Worm (Caenorhabditis elegans) whole organism, L3 larva: ENCODE measurements around the gene rgs-10.
A peak's percentile ranks its signal among the peaks of the same experiment; 100 is the strongest.

ENCODE experiments used
- aly-2 ChIP-seq: fragments of 150-350 bp; optimal IDR thresholded peaks from 2 replicates; lab custom pipeline; 2014; ENCODE audit warnings: missing biosample characterization, missing genetic modification characterization
- egl-27 ChIP-seq: sonication (generic microtip); optimal IDR thresholded peaks from 4 replicates; lab custom pipeline; 2017; ENCODE audit warnings: missing biosample characterization, missing genetic modification reagents, missing genetic modification characterization
- fkh-10 ChIP-seq: sonication (generic microtip); optimal IDR thresholded peaks from 2 replicates; lab custom pipeline; 2017; ENCODE audit warnings: missing biosample characterization, missing genetic modification reagents, missing genetic modification characterization
- hmg-11 ChIP-seq: sonication (generic microtip); optimal IDR thresholded peaks from 2 replicates; lab custom pipeline; 2016; ENCODE audit warnings: missing genetic modification characterization, missing compliant biosample characterization
- lin-15B ChIP-seq: fragments of 150-350 bp; optimal IDR thresholded peaks from 2 replicates; lab custom pipeline; 2014; ENCODE audit warnings: missing biosample characterization, missing genetic modification characterization
- lin-39 ChIP-seq: fragments of 150-350 bp; optimal IDR thresholded peaks from 2 replicates; lab custom pipeline; 2018; ENCODE audit warnings: missing biosample characterization, missing genetic modification reagents, missing genetic modification characterization
- nhr-28 ChIP-seq: fragments of 150-350 bp; optimal IDR thresholded peaks from 2 replicates; lab custom pipeline; 2014; ENCODE audit warnings: missing biosample characterization, missing genetic modification characterization
- pha-4 ChIP-seq: fragments of 150-350 bp; optimal IDR thresholded peaks from 2 replicates; lab custom pipeline; 2014; ENCODE audit warnings: missing biosample characterization, missing genetic modification reagents, missing genetic modification characterization
- pqm-1 ChIP-seq: fragments of 150-350 bp; optimal IDR thresholded peaks from 2 replicates; lab custom pipeline; 2017; ENCODE audit warnings: missing biosample characterization, missing genetic modification characterization, inconsistent platforms
- sea-2 ChIP-seq: fragments of 150-350 bp; sonication (generic microtip); optimal IDR thresholded peaks from 4 replicates; lab custom pipeline; 2014; ENCODE audit warnings: missing biosample characterization, missing genetic modification reagents, missing genetic modification characterization
- skn-1 ChIP-seq: fragments of 150-350 bp; optimal IDR thresholded peaks from 2 replicates; lab custom pipeline; 2014; ENCODE audit warnings: missing biosample characterization, missing genetic modification characterization
- tbx-2 ChIP-seq: sonication (generic microtip); optimal IDR thresholded peaks from 2 replicates; lab custom pipeline; 2016; ENCODE audit warnings: mild to moderate bottlenecking, missing genetic modification characterization, missing compliant biosample characterization
- unc-62 ChIP-seq: fragments of 150-350 bp; sonication (generic microtip); optimal IDR thresholded peaks from 4 replicates; lab custom pipeline; 2014; ENCODE audit warnings: missing biosample characterization, missing genetic modification reagents, missing genetic modification characterization

- TF ChIP-seq pqm-1 (tag; lab: Kevin White, UChicago) (no peak), hmg-11 (tag; lab: Kevin White, UChicago) (peak; percentile 11), aly-2 (tag; lab: Kevin White, UChicago) (no peak), lin-39 (tag; lab: Kevin White, UChicago) (peak; percentile 24), sea-2 (GFP tag; lab: Kevin White, UChicago) (no peak), tbx-2 (no peak), lin-15B (tag; lab: Kevin White, UChicago) (no peak), skn-1 (tag; lab: Kevin White, UChicago) (no peak), unc-62 (no peak), egl-27 (no peak), fkh-10 (no peak), pha-4 (tag; lab: Kevin White, UChicago) (peak; percentile 70), nhr-28 (tag; lab: Kevin White, UChicago) (no peak)
Observed at ce11 chrX:14978756-14979155, 16.2 kb downstream of the rgs-10 start.
